Worm (Caenorhabditis elegans) whole organism, mixed stage, embryonic: ENCODE measurements around the gene F35C8.8.

Experiments used
- nhr-12 ChIP-seq: fragments of 150-350 bp; optimal IDR thresholded peaks from 2 replicates; lab custom pipeline; 2014; ENCODE audit warnings: missing biosample characterization, missing genetic modification characterization
- snpc-4 ChIP-seq: fragments of 150-350 bp; optimal IDR thresholded peaks from 2 replicates; lab custom pipeline; 2014; ENCODE audit warnings: missing biosample characterization, missing genetic modification characterization
- sptf-1 ChIP-seq: sonication (generic microtip); optimal IDR thresholded peaks from 2 replicates; lab custom pipeline; 2017; ENCODE audit warnings: mild to moderate bottlenecking, missing genetic modification characterization, moderate library complexity, missing compliant biosample characterization

- TF ChIP-seq sptf-1 (tag; lab: Kevin White, UChicago): no peak
- no peak for TF ChIP-seq snpc-4 (tag; lab: Kevin White, UChicago)
- no peak for TF ChIP-seq nhr-12 (tag; lab: Kevin White, UChicago)
These were observed 33.1 kb downstream of the F35C8.8 start for ce11 chrX:5339357-5339756.
